Fruit fly (Drosophila melanogaster) whole organism, embryonic: ENCODE results near the gene Blos4.

Experiments used
- CG10565 ChIP-seq: fragments of 200-800 bp; sonication (Bioruptor generic); optimal IDR thresholded peaks from 3 replicates; lab custom pipeline; 2016; ENCODE audit warnings: missing biosample characterization, mild to moderate bottlenecking, missing genetic modification characterization
- CG14667 ChIP-seq: fragments of 200-800 bp; sonication (Bioruptor generic); IDR thresholded peaks from 2 replicates; pipeline ENCODE4 v1.3.6; 2022; ENCODE audit warnings: missing biosample characterization, missing genetic modification characterization
- CG14710 ChIP-seq: fragments of 200-800 bp; sonication (Bioruptor generic); optimal IDR thresholded peaks from 3 replicates; lab custom pipeline; 2019; ENCODE audit warnings: missing biosample characterization, mild to moderate bottlenecking, missing genetic modification characterization, moderate library complexity
- CG15514 ChIP-seq: fragments of 200-800 bp; sonication (Bioruptor generic); optimal IDR thresholded peaks from 3 replicates; lab custom pipeline; 2017; ENCODE audit warnings: missing biosample characterization, missing genetic modification characterization, mild to moderate bottlenecking, moderate library complexity, missing genetic modification reagents
- CG1603 ChIP-seq: fragments of 200-800 bp; sonication (Bioruptor generic); optimal IDR thresholded peaks from 2 replicates; lab custom pipeline; 2019; ENCODE audit warnings: missing biosample characterization, mild to moderate bottlenecking, missing genetic modification characterization, moderate library complexity
- CG17359 ChIP-seq: fragments of 200-800 bp; sonication (Bioruptor generic); optimal IDR thresholded peaks from 3 replicates; lab custom pipeline; 2018; ENCODE audit warnings: missing biosample characterization, mild to moderate bottlenecking, missing genetic modification characterization, moderate library complexity
- CG17829 ChIP-seq: fragments of 200-800 bp; optimal IDR thresholded peaks from 2 replicates; lab custom pipeline; 2019; ENCODE audit warnings: missing biosample characterization, mild to moderate bottlenecking, missing genetic modification characterization, moderate library complexity
- CG17912 ChIP-seq: fragments of 200-800 bp; sonication (Bioruptor generic); optimal IDR thresholded peaks from 2 replicates; lab custom pipeline; 2018; ENCODE audit warnings: missing biosample characterization, mild to moderate bottlenecking, missing genetic modification characterization
- CG2712 ChIP-seq: fragments of 200-800 bp; optimal IDR thresholded peaks from 3 replicates; lab custom pipeline; 2019; ENCODE audit warnings: missing biosample characterization, mild to moderate bottlenecking, missing genetic modification characterization, moderate library complexity
- CG2875 ChIP-seq: fragments of 200-800 bp; sonication (Bioruptor generic); optimal IDR thresholded peaks from 2 replicates; lab custom pipeline; 2017; ENCODE audit warnings: missing biosample characterization, mild to moderate bottlenecking, missing genetic modification characterization, missing genetic modification reagents
- CG30403 ChIP-seq: fragments of 200-800 bp; sonication (Bioruptor generic); optimal IDR thresholded peaks from 3 replicates; lab custom pipeline; 2016; ENCODE audit warnings: missing biosample characterization, missing genetic modification characterization
- CG3065 ChIP-seq: fragments of 200-800 bp; sonication (Bioruptor generic); optimal IDR thresholded peaks from 2 replicates; lab custom pipeline; 2016; ENCODE audit warnings: missing biosample characterization, missing genetic modification characterization
- CG31365 ChIP-seq: fragments of 200-800 bp; sonication (Bioruptor generic); optimal IDR thresholded peaks from 2 replicates; lab custom pipeline; 2018; ENCODE audit warnings: missing biosample characterization, mild to moderate bottlenecking, missing genetic modification characterization
- CG6765 ChIP-seq: fragments of 200-800 bp; sonication (Bioruptor generic); optimal IDR thresholded peaks from 3 replicates; lab custom pipeline; 2017; ENCODE audit warnings: missing biosample characterization, mild to moderate bottlenecking, missing genetic modification characterization
- CG7556 ChIP-seq: fragments of 200-800 bp; sonication (Bioruptor generic); optimal IDR thresholded peaks from 2 replicates; lab custom pipeline; 2017; ENCODE audit warnings: missing biosample characterization, mild to moderate bottlenecking, missing genetic modification characterization
- CG8290 ChIP-seq, 3 experiments: fragments of 200-800 bp; sonication (Bioruptor generic); optimal IDR thresholded peaks; 2 replicates each; lab custom pipeline; 2016 to 2019; ENCODE audit warnings: missing biosample characterization in 3 of 3, missing genetic modification characterization in 3 of 3, mild to moderate bottlenecking in 2 of 3, moderate library complexity in 1 of 3
- CG8924 ChIP-seq: fragments of 200-800 bp; optimal IDR thresholded peaks from 3 replicates; lab custom pipeline; 2019; ENCODE audit warnings: missing biosample characterization, mild to moderate bottlenecking, missing genetic modification characterization, moderate library complexity
- CG9437 ChIP-seq: fragments of 200-800 bp; sonication (Bioruptor generic); optimal IDR thresholded peaks from 2 replicates; lab custom pipeline; 2018; ENCODE audit warnings: missing biosample characterization, mild to moderate bottlenecking, missing genetic modification characterization
- CG9817 ChIP-seq: fragments of 200-800 bp; sonication (Bioruptor generic); optimal IDR thresholded peaks from 2 replicates; lab custom pipeline; 2018; ENCODE audit warnings: missing biosample characterization, mild to moderate bottlenecking, missing genetic modification characterization, moderate library complexity
- D19B ChIP-seq: fragments of 200-800 bp; sonication (Bioruptor generic); optimal IDR thresholded peaks from 2 replicates; lab custom pipeline; 2017; ENCODE audit warnings: missing biosample characterization, mild to moderate bottlenecking, missing genetic modification characterization
- Dek ChIP-seq: fragments of 200-800 bp; sonication (Bioruptor generic); optimal IDR thresholded peaks from 3 replicates; lab custom pipeline; 2019; ENCODE audit warnings: missing biosample characterization, mild to moderate bottlenecking, missing genetic modification characterization, moderate library complexity
- Fer1 ChIP-seq: fragments of 200-800 bp; sonication (Bioruptor generic); optimal IDR thresholded peaks from 2 replicates; lab custom pipeline; 2017; ENCODE audit warnings: missing biosample characterization, mild to moderate bottlenecking, missing genetic modification characterization
- Fer2 ChIP-seq: fragments of 200-800 bp; sonication (Bioruptor generic); optimal IDR thresholded peaks from 2 replicates; lab custom pipeline; 2018; ENCODE audit warnings: missing biosample characterization, mild to moderate bottlenecking, missing genetic modification characterization, moderate library complexity
- Hr39 ChIP-seq: fragments of >200 bp; optimal IDR thresholded peaks from 2 replicates; lab custom pipeline; 2017
- Lhr ChIP-seq: fragments of 200-800 bp; sonication (Bioruptor generic); optimal IDR thresholded peaks from 3 replicates; lab custom pipeline; 2017; ENCODE audit warnings: mild to moderate bottlenecking, missing biosample characterization, missing genetic modification reagents, missing genetic modification characterization
- Myb ChIP-seq: fragments of 200-800 bp; sonication (Bioruptor generic); optimal IDR thresholded peaks from 2 replicates; lab custom pipeline; 2016; ENCODE audit warnings: missing biosample characterization, missing genetic modification characterization
- Rfx ChIP-seq: fragments of 200-800 bp; sonication (Bioruptor generic); IDR thresholded peaks from 2 replicates; pipeline ENCODE4 v1.3.6; 2022; ENCODE audit warnings: missing biosample characterization, missing genetic modification characterization
- Sox102F ChIP-seq: fragments of 200-800 bp; sonication (Bioruptor generic); optimal IDR thresholded peaks from 2 replicates; lab custom pipeline; 2018; ENCODE audit warnings: missing biosample characterization, mild to moderate bottlenecking, missing genetic modification characterization, moderate library complexity
- Stat92E ChIP-seq, 3 experiments: fragments of >200 bp in 2 of 3; fragments of 200-800 bp in 1 of 3; sonication (Bioruptor generic) in 1 of 3; optimal IDR thresholded peaks; 2 replicates each; lab custom pipeline; 2017 to 2019; ENCODE audit warnings: missing biosample characterization in 3 of 3, missing genetic modification characterization in 3 of 3, mild to moderate bottlenecking in 1 of 3, moderate library complexity in 1 of 3
- az2 ChIP-seq: fragments of 200-800 bp; sonication (Bioruptor generic); optimal IDR thresholded peaks from 3 replicates; lab custom pipeline; 2016; ENCODE audit warnings: missing biosample characterization, missing genetic modification characterization
- caup ChIP-seq: fragments of 200-800 bp; sonication (Bioruptor generic); optimal IDR thresholded peaks from 3 replicates; lab custom pipeline; 2017; ENCODE audit warnings: missing biosample characterization, mild to moderate bottlenecking, missing genetic modification characterization, moderate library complexity; ENCODE audit not compliant: severe bottlenecking
- dati ChIP-seq: fragments of 200-800 bp; sonication (Bioruptor generic); IDR thresholded peaks from 2 replicates; pipeline ENCODE4 v1.3.6; 2022; ENCODE audit warnings: missing biosample characterization, missing genetic modification characterization
- dm ChIP-seq: fragments of 200-800 bp; sonication (Bioruptor generic); optimal IDR thresholded peaks from 3 replicates; lab custom pipeline; 2016; ENCODE audit warnings: missing biosample characterization, missing genetic modification characterization
- en ChIP-seq: fragments of 200-800 bp; sonication (Bioruptor generic); optimal IDR thresholded peaks from 2 replicates; lab custom pipeline; 2016; ENCODE audit warnings: missing biosample characterization, missing genetic modification characterization
- fd102C ChIP-seq: fragments of 200-800 bp; sonication (Bioruptor generic); optimal IDR thresholded peaks from 2 replicates; lab custom pipeline; 2018; ENCODE audit warnings: missing biosample characterization, mild to moderate bottlenecking, missing genetic modification characterization, moderate library complexity
- fd64A ChIP-seq: fragments of 200-800 bp; sonication (Bioruptor generic); optimal IDR thresholded peaks from 3 replicates; lab custom pipeline; 2018; ENCODE audit warnings: missing biosample characterization, mild to moderate bottlenecking, missing genetic modification characterization
- fd96Cb ChIP-seq: fragments of 200-800 bp; sonication (Bioruptor generic); optimal IDR thresholded peaks from 2 replicates; lab custom pipeline; 2018; ENCODE audit warnings: missing biosample characterization, mild to moderate bottlenecking, missing genetic modification characterization, moderate library complexity
- gsb-n ChIP-seq: fragments of 200-800 bp; sonication (Bioruptor generic); optimal IDR thresholded peaks from 3 replicates; lab custom pipeline; 2018; ENCODE audit warnings: missing biosample characterization, mild to moderate bottlenecking, missing genetic modification characterization
- hkb ChIP-seq, 2 experiments: fragments of 200-800 bp in 1 of 2; fragments of >200 bp in 1 of 2; sonication (Bioruptor generic) in 1 of 2; IDR thresholded peaks in 1 of 2; optimal IDR thresholded peaks in 1 of 2; 2 replicates each; pipeline versions ENCODE4 v1.3.6 to Lab custom; 2017 to 2022; ENCODE audit warnings: missing biosample characterization in 1 of 2, missing genetic modification characterization in 1 of 2
- ind ChIP-seq: fragments of 200-800 bp; sonication (Bioruptor generic); optimal IDR thresholded peaks from 3 replicates; lab custom pipeline; 2016; ENCODE audit warnings: missing biosample characterization, missing genetic modification characterization
- inv ChIP-seq: fragments of 200-800 bp; sonication (Bioruptor generic); IDR thresholded peaks from 2 replicates; pipeline ENCODE4 v1.3.6; 2022; ENCODE audit warnings: missing biosample characterization, missing genetic modification characterization; ENCODE audit not compliant: partially characterized antibody
- peb ChIP-seq: fragments of 200-800 bp; sonication (Bioruptor generic); IDR thresholded peaks from 2 replicates; pipeline ENCODE4 v1.3.6; 2022; ENCODE audit warnings: missing biosample characterization, missing genetic modification characterization
- pho ChIP-seq: fragments of 200-800 bp; sonication (Bioruptor generic); optimal IDR thresholded peaks from 2 replicates; lab custom pipeline; 2016; ENCODE audit warnings: missing biosample characterization, missing genetic modification characterization
- phol ChIP-seq: fragments of 200-800 bp; sonication (Bioruptor generic); optimal IDR thresholded peaks from 3 replicates; lab custom pipeline; 2018; ENCODE audit warnings: missing biosample characterization, mild to moderate bottlenecking, missing genetic modification characterization, moderate library complexity
- pum ChIP-seq: fragments of 200-800 bp; sonication (Bioruptor generic); optimal IDR thresholded peaks from 2 replicates; lab custom pipeline; 2016; ENCODE audit warnings: missing biosample characterization, missing genetic modification characterization
- sisA ChIP-seq: fragments of 200-800 bp; sonication (Bioruptor generic); IDR thresholded peaks from 2 replicates; pipeline ENCODE4 v1.3.6; 2022; ENCODE audit warnings: missing biosample characterization, missing genetic modification characterization
- vnd ChIP-seq: fragments of 200-800 bp; sonication (Bioruptor generic); IDR thresholded peaks from 3 replicates; pipeline ENCODE4 v1.3.6; 2022; ENCODE audit warnings: missing biosample characterization, missing genetic modification characterization; ENCODE audit not compliant: partially characterized antibody
- z ChIP-seq: fragments of 200-800 bp; sonication (Bioruptor generic); IDR thresholded peaks from 3 replicates; pipeline ENCODE4 v1.3.6; 2022; ENCODE audit warnings: missing biosample characterization, missing genetic modification characterization

Blos4 gene

DNA sequence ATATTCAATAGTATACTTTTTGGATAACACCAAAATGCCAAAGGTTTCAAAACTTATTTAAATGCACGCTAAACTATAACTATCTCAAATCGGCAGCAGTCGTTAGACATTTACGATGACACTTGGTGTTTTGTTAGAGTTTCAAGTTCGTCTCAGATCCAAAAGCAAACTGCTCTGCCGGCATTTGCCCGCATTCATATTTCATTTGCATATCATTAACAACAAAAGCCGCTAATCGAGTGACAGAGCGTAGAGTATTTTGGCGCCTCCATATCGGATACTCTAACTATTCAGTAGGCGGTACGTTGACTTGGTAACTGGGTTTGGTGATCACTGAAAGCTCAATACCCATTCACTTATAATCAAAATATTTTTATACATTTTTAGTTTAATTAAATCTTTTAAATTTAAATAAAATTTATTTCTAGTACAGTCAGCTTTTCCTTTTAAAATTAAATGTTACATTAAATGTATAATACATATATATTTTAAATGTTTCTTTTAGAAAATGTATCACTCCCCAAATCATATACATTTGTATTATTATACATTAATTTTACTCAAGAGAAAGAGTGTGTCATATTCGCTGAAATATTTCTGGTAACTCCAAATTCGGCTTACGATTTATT, 14.4 kb downstream of the Blos4 start (continued):
- TF ChIP-seq CG2712 (tag; lab: Kevin White, UChicago) (peak; percentile 73), Rfx (GFP tag; lab: Robert Waterston, UW) (peak; percentile 31; the same call in 1 of the 2 replicates), CG9817 (tag; lab: Kevin White, UChicago) (no peak), en (GFP tag; lab: Kevin White, UChicago) (no peak), sisA (GFP tag; lab: Robert Waterston, UW) (no peak), pum (GFP tag; lab: Kevin White, UChicago) (no peak), hkb (optimal IDR thresholded peaks at IDR 0.05; lab: Kevin White, UChicago) (no peak), hkb (GFP tag; IDR thresholded peaks at IDR 0.05; lab: Robert Waterston, UW) (0 out of 2 replicates have a peak, but pooled peaks have one; percentile 21), CG2875 (peak; percentile 7), CG17359 (peak; percentile 25), CG6765 (GFP tag; lab: Kevin White, UChicago) (no peak), fd96Cb (tag; lab: Kevin White, UChicago) (peak; percentile 36), CG14667 (GFP tag; lab: Robert Waterston, UW) (no peak), Dek (peak; percentile 65), CG17912 (no peak), fd102C (GFP tag; lab: Kevin White, UChicago) (no peak), peb (GFP tag; lab: Robert Waterston, UW) (no peak), CG10565 (GFP tag; lab: Kevin White, UChicago) (no peak), CG8290 (GFP tag; optimal IDR thresholded peaks at IDR 0.05; lab: Kevin White, UChicago) (no peak), CG8290 (tag; optimal IDR thresholded peaks at IDR 0.05; lab: Kevin White, UChicago) (no peak), D19B (no peak), Hr39 (lab: Kevin White, UChicago) (no peak), vnd (GFP tag; lab: Robert Waterston, UW) (no peak), CG9437 (peak; percentile 59), Sox102F (GFP tag; lab: Kevin White, UChicago) (peak; percentile 69), fd64A (no peak), gsb-n (tag; lab: Kevin White, UChicago) (peak; percentile 65), Myb (GFP tag; lab: Kevin White, UChicago) (no peak), CG30403 (GFP tag; lab: Kevin White, UChicago) (peak; percentile 22), CG31365 (no peak), CG15514 (GFP tag; lab: Kevin White, UChicago) (no peak), inv (GFP tag; lab: Robert Waterston, UW) (no peak), CG3065 (GFP tag; lab: Kevin White, UChicago) (no peak), CG1603 (tag; lab: Kevin White, UChicago) (no peak), az2 (GFP tag; lab: Kevin White, UChicago) (peak; percentile 7), dm (GFP tag; lab: Kevin White, UChicago) (no peak), Fer2 (no peak), caup (GFP tag; lab: Kevin White, UChicago) (peak; percentile 2), pho (no peak), CG8924 (tag; lab: Kevin White, UChicago) (peak; percentile 81), dati (no peak), CG14710 (peak; percentile 34), phol (tag; lab: Kevin White, UChicago) (peak; percentile 44), Fer1 (peak; percentile 15), Stat92E (GFP tag; optimal IDR thresholded peaks at IDR 0.05; lab: Kevin White, UChicago) (no peak), CG17829 (tag; lab: Kevin White, UChicago) (peak; percentile 56), ind (peak; percentile 30), CG7556 (GFP tag; lab: Kevin White, UChicago) (peak; percentile 66), z (GFP tag; lab: Robert Waterston, UW) (no peak), Lhr (GFP tag; lab: Kevin White, UChicago) (no peak)
